Worm (Caenorhabditis elegans) whole organism, midembryonic: ENCODE measurements around the gene Y32H12A.7.

Experiments
- T22C8.4 ChIP-seq: fragments of 200-800 bp; sonication (Bioruptor generic); IDR thresholded peaks from 2 replicates; pipeline ENCODE4 v1.3.6; 2022; ENCODE audit warnings: missing genetic modification characterization, missing compliant biosample characterization
- cog-1 ChIP-seq: sonication (generic microtip); optimal IDR thresholded peaks from 2 replicates; lab custom pipeline; 2016; ENCODE audit warnings: missing genetic modification characterization, missing compliant biosample characterization
- flt-1 ChIP-seq: fragments of 200-800 bp; sonication (Bioruptor generic); IDR thresholded peaks from 2 replicates; pipeline ENCODE4 v1.3.6; 2022; ENCODE audit warnings: missing genetic modification characterization, missing compliant biosample characterization
- klf-2 ChIP-seq: fragments of 200-800 bp; sonication (Bioruptor generic); conservative IDR thresholded peaks from 2 replicates; pipeline ENCODE4 v1.3.6; 2022; ENCODE audit warnings: missing genetic modification reagents, missing genetic modification characterization, missing compliant biosample characterization
- med-1 ChIP-seq: sonication (generic microtip); optimal IDR thresholded peaks from 2 replicates; lab custom pipeline; 2017; ENCODE audit warnings: missing genetic modification characterization, mild to moderate bottlenecking, missing compliant biosample characterization, antibody characterized with exemption, missing genetic modification reagents; ENCODE audit not compliant: insufficient read depth
- ref-1 ChIP-seq: fragments of 200-800 bp; sonication (Bioruptor generic); conservative IDR thresholded peaks from 2 replicates; pipeline ENCODE4 v1.3.6; 2022; ENCODE audit warnings: missing genetic modification reagents, missing genetic modification characterization, missing compliant biosample characterization
- tab-1 ChIP-seq: fragments of 200-800 bp; sonication (Bioruptor generic); IDR thresholded peaks from 2 replicates; pipeline ENCODE4 v1.3.6; 2022; ENCODE audit warnings: missing genetic modification characterization, missing compliant biosample characterization
- ztf-23 ChIP-seq: fragments of 200-800 bp; sonication (Bioruptor generic); IDR thresholded peaks from 2 replicates; pipeline ENCODE4 v1.3.6; 2022; ENCODE audit warnings: missing genetic modification reagents, missing genetic modification characterization, missing compliant biosample characterization
- ztf-29 ChIP-seq: fragments of 200-800 bp; sonication (Bioruptor generic); IDR thresholded peaks from 2 replicates; pipeline ENCODE4 v1.3.6; 2022; ENCODE audit warnings: missing genetic modification reagents, missing genetic modification characterization, missing compliant biosample characterization

Y32H12A.7 gene

ce11 chrIII:5407588-5407987 lies 22.4 kb upstream of the Y32H12A.7 start, which contains the start of gene W03A5.1:
TSS of gene W03A5.1 (plus strand) at chrIII:5407888.
- TF ChIP-seq tab-1, result no peak
- no peak for TF ChIP-seq klf-2 (GFP tag; lab: Robert Waterston, UW)
- no peak for TF ChIP-seq med-1 (GFP tag; lab: Kevin White, UChicago)
- no peak for TF ChIP-seq ztf-29 (GFP tag; lab: Robert Waterston, UW)
- no peak for TF ChIP-seq ztf-23 (GFP tag; lab: Robert Waterston, UW)
- TF ChIP-seq T22C8.4 (GFP tag; lab: Robert Waterston, UW), result no peak
- TF ChIP-seq ref-1 (GFP tag; lab: Robert Waterston, UW), result no peak
- TF ChIP-seq cog-1 (tag; lab: Kevin White, UChicago), result no peak
- no peak for TF ChIP-seq flt-1

DNA sequence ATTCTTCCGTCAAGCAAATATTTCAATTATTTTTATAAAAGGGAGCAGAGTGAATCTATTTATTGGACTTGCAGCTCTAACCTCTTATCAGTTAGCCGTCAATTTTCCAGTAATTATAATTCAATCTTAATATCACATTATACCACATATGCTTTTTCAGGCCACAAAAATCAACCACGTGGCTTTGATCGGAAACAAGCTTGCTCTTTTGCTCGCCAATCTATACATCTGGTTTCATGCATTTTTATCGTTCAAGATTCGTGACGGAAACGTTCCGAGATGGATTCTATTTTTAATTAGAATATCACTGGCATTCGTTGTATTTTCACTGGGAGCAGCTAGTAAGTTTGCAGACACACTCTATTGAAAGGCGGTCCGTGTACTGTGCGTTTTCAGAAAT lies 21.8 kb upstream of the Y32H12A.7 start:
- no peak for TF ChIP-seq tab-1
- TF ChIP-seq klf-2 (GFP tag; lab: Robert Waterston, UW), result no peak
- TF ChIP-seq ztf-23 (GFP tag; lab: Robert Waterston, UW), result no peak
- no peak for TF ChIP-seq flt-1
- no peak for TF ChIP-seq med-1 (GFP tag; lab: Kevin White, UChicago)
- TF ChIP-seq cog-1 (tag; lab: Kevin White, UChicago), result no peak
- no peak for TF ChIP-seq T22C8.4 (GFP tag; lab: Robert Waterston, UW)
- TF ChIP-seq ztf-29 (GFP tag; lab: Robert Waterston, UW), result no peak
- no peak for TF ChIP-seq ref-1 (GFP tag; lab: Robert Waterston, UW)

ce11 chrIII:5406314-5406713 lies 21.1 kb upstream of the Y32H12A.7 start:
- TF ChIP-seq T22C8.4 (GFP tag; lab: Robert Waterston, UW) (no peak), ztf-23 (GFP tag; lab: Robert Waterston, UW) (no peak), ztf-29 (GFP tag; lab: Robert Waterston, UW) (no peak), cog-1 (tag; lab: Kevin White, UChicago) (no peak), ref-1 (GFP tag; lab: Robert Waterston, UW) (no peak), flt-1 (no peak), klf-2 (GFP tag; lab: Robert Waterston, UW) (no peak), med-1 (GFP tag; lab: Kevin White, UChicago) (no peak), tab-1 (no peak)

DNA sequence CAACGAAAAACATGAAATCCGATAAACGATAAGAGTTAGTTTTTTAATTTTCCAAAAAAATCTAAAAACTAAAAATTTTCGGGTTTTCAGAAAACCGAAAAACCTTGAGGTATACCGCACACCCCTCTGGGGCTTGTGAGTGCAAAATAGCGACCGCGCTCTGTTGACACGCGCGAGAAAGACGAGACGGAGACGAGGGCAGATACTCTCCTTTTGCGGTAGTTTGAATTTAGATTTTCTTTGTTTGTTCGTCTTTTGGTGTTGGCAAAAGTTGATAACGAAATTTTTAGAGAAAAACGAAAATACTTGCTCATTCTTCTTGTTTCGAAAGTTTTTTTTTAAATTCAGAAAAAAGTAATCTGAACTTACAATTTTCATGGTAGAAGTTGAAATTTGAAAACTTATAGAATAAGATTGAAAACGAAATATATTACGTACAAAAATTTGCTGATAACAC lies 20.4 kb upstream of the Y32H12A.7 start, which contains the start of the genes W03A5.2 and Y32H12A.8:
TSS of gene W03A5.2 (plus strand) at position 407 of the 457 bp plus-strand sequence.
TSS of gene Y32H12A.8 (minus strand) at position 410 of the 457 bp plus-strand sequence.
- TF ChIP-seq T22C8.4 (GFP tag; lab: Robert Waterston, UW) (no peak), med-1 (GFP tag; lab: Kevin White, UChicago) (no peak), ztf-29 (GFP tag; lab: Robert Waterston, UW) (peak; percentile 64; the same call in 1 of the 2 replicates), ztf-23 (GFP tag; lab: Robert Waterston, UW) (no peak)

ce11 chrIII:5404998-5405397 lies 19.8 kb upstream of the Y32H12A.7 start:
- TF ChIP-seq ztf-23 (GFP tag; lab: Robert Waterston, UW), result no peak

ce11 chrIII:5402419-5402818 lies 17.2 kb upstream of the Y32H12A.7 start:
- TF ChIP-seq ref-1 (GFP tag; lab: Robert Waterston, UW) (no peak), tab-1 (no peak), ztf-23 (GFP tag; lab: Robert Waterston, UW) (no peak), med-1 (GFP tag; lab: Kevin White, UChicago) (no peak), flt-1 (no peak), ztf-29 (GFP tag; lab: Robert Waterston, UW) (no peak), cog-1 (tag; lab: Kevin White, UChicago) (no peak), T22C8.4 (GFP tag; lab: Robert Waterston, UW) (no peak), klf-2 (GFP tag; lab: Robert Waterston, UW) (no peak)

- no peak for TF ChIP-seq tab-1
- TF ChIP-seq ztf-23 (GFP tag; lab: Robert Waterston, UW), result no peak
Measured at ce11 chrIII:5395746-5396145, 10.5 kb upstream of the Y32H12A.7 start.

- TF ChIP-seq klf-2 (GFP tag; lab: Robert Waterston, UW) (no peak), T22C8.4 (GFP tag; lab: Robert Waterston, UW) (no peak), ztf-29 (GFP tag; lab: Robert Waterston, UW) (no peak), med-1 (GFP tag; lab: Kevin White, UChicago) (no peak), cog-1 (tag; lab: Kevin White, UChicago) (no peak), ztf-23 (GFP tag; lab: Robert Waterston, UW) (no peak), tab-1 (no peak), flt-1 (no peak), ref-1 (GFP tag; lab: Robert Waterston, UW) (no peak)
Measured at ce11 chrIII:5389365-5389764, 4.2 kb upstream of the Y32H12A.7 start.

DNA sequence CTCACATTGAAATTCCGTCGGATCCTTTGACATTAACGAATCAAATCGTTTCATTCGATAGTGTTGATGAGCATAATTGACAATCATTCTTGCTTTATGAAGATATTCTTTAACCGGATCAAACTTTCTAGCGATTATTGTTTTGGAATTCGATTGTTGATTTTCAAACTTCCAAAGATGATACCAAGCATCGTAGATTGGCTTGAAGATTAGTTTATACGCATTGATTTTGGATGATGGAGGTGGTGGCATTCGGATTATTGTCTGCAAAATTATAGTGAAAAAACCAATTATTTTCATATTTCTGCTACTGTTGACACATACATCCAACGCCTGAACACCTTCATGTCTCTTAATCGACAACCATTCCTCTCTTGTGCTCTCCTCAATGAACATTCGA lies 2.9 kb upstream of the Y32H12A.7 start:
- no peak for TF ChIP-seq tab-1

DNA sequence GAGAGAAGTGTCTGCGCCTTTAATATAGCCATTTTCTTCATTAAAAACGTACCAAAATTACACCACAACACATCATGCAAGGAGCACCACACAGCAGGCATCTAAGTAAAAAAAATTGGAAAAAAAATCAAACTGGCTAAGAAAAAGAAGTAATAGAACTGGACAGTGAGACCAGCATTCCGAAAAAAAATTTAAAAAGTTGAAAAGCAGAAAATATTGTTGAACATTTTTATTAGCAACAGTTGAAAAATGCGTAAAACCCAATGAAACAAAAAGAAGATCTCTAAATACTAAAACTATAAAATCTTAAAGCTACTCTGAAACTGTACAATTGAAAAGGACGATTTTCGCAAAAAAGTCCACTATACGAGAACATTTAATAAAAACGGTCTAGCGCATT lies 3.1 kb downstream of the Y32H12A.7 start, which contains the start of gene Y32H12A.6:
TSS of gene Y32H12A.6 (minus strand) at position 101 of the 400 bp plus-strand sequence.
- TF ChIP-seq tab-1 (no peak), cog-1 (tag; lab: Kevin White, UChicago) (no peak), ztf-23 (GFP tag; lab: Robert Waterston, UW) (no peak), ref-1 (GFP tag; lab: Robert Waterston, UW) (no peak), T22C8.4 (GFP tag; lab: Robert Waterston, UW) (no peak), flt-1 (no peak)
